Worm (Caenorhabditis elegans): ENCODE measurements around the gene C45B2.8.

The C45B2.8 gene

DNA sequence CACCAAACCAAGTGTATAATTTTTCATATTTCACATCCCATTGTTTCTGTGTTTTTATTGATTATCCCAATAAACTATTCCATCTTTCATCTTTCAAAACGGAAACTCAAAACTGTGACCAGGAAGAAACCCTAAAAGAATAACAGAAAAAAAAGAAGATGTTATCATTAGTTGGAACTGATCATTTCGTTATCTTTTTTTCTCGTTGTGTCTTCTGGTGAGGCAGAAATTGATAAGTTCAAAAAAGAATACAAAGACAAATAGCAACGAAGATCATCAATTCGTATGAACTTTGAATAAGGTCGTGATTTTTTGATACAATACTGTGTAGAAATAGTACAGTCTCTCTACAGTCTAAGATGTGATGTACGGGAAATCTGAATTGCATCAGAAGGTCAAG is 6.0 kb upstream of the C45B2.8 start:
- TF ChIP-seq unc-62 (GFP tag; optimal IDR thresholded peaks at IDR 0.05) = no peak

DNA sequence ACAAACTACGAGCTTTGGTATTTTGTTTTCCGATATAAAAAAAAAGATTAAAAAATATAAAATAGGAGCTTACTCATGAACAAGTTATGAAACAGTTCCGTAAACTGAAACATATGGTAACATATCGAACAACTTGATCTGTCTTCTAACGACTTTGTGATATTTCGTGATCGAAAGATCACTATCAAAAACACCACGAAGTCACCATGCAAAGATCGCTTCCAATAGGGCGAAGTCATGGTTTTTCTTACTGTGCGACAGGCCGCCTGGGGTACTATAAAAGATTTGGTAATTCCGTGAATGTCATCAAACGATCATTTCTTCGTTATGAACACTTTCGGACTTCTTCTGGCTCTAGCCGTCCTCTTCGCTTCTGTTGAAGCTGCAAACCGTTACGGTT is 5.1 kb upstream of the C45B2.8 start, which contains the start of gene C45B2.3:
TSS of gene C45B2.3 (plus strand) at position 301 of the 400 bp plus-strand sequence.
- no peak for TF ChIP-seq unc-62 (GFP tag; optimal IDR thresholded peaks at IDR 0.05)

DNA sequence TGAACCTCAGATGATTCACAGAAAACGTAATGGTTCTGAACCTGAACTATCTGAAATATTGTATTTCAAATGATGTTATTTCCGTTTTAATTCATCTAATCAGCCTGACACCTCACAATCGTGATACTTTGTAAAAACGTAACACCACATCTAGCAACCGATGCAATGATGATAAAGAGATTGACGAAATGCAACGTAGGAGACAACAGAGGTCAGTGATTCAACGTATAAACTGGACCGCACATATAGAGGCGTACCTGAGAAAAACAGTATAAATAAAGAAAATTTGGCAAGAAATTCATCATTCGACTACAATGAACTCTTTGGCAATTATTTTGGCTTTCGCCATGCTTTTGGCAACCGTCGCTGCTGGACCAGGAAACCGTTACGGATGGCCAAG is 3.3 kb upstream of the C45B2.8 start, which contains the start of gene C45B2.2:
TSS of gene C45B2.2 (plus strand) at position 301 of the 400 bp plus-strand sequence.
- no peak for TF ChIP-seq unc-62 (GFP tag; optimal IDR thresholded peaks at IDR 0.05)

DNA sequence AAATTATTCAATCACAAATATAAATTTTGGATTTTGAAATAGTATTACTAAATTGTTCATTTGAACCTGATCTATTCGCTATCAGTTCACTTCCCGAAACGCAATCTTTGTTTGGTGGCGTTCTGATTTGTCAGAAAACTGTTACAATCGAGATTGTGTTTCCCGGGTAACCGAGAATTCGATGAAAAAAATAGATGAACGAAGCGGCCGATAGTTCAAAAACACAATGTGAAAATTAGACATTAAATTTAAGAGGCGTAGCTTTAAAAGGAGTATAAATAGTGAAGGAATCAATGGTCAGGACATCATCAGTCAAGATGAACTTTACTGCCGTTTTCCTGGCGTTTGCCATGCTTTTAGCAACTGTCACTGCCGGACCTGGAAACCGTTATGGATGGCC is 2.0 kb upstream of the C45B2.8 start, which contains the start of gene C45B2.1:
TSS of gene C45B2.1 (plus strand) at position 301 of the 400 bp plus-strand sequence.
- TF ChIP-seq unc-62 (GFP tag; optimal IDR thresholded peaks at IDR 0.05) = no peak

DNA sequence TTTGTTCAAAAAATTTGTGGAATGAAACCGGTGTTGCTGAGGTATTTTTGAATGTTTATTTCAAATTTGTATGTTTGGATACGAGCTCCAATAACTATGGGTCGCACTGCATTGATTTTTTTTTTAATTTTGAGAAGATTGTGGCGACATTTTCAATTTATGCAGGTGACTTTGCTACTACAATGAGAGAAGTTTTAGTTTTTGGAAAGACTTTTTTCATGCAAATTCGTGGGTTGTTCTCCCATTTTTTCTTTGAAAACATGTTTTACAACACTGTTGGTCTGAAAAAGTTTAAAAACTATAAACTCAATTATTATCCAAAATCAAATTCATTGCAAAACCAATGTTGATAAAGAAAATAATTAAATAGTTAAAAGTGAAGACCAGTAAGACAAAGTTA is 942 bp downstream of the C45B2.8 start:
- no peak for TF ChIP-seq unc-62 (GFP tag; optimal IDR thresholded peaks at IDR 0.05)

DNA sequence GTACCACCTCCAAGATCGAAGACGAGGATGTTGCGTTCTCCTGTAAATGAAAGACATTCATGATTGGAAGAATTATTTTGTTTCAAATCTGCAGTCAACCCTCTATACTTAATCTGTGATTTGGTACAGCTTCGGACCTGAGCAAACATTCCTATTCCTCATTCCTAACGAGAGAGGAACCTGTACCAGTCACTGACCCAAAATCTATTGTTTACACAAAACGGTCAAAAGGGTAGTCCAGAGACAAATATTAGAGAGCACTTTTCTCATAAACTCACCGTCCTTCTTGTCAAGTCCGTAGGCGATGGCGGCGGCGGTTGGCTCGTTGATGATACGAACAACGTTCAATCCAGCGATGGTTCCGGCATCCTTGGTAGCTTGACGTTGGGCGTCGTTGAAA is 3.0 kb downstream of the C45B2.8 start:
- no peak for TF ChIP-seq unc-62 (GFP tag; optimal IDR thresholded peaks at IDR 0.05)

DNA sequence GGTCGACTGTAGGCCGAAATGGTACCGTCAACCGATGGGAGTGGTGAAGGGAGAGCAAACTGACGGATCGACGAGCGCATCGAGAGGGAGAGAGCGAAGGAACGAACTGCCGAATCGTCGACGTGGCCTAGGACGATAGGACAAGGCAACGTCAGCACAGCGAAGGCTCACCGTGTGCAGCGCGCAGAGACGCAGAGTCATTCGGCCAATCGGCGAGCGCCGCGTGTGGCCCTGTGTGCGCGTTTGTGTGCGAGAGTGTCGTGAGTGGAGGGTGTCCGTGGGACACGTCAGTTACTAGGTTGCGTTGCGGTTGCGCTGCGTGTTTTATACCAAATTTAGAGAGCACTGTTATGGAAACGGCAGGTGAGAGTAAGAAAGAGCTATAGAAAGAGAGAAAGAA is 4.2 kb downstream of the C45B2.8 start, which contains the start of gene hsp-3:
TSS of gene hsp-3 (minus strand) at position 158 of the 400 bp plus-strand sequence.
- no peak for TF ChIP-seq unc-62 (GFP tag; optimal IDR thresholded peaks at IDR 0.05)

DNA sequence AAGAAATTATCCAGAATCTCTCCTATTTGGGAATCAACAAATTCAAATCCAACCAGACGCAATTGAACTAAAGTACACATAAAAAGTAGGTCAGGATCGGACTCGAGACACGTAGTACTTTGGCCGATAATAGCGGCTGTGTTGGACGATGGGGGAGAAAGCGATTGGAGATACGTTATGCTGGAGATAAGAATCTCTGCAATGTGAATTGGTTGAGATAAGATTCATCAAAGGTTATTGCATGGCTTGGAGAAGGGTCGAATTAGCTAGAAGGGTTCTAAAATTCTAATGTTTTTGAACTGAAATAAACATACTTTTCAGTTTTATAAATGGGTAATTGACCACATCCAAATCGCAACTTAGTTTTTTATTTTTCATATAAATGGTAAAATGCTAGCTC is 4.8 kb downstream of the C45B2.8 start:
- no peak for TF ChIP-seq unc-62 (GFP tag; optimal IDR thresholded peaks at IDR 0.05)

DNA sequence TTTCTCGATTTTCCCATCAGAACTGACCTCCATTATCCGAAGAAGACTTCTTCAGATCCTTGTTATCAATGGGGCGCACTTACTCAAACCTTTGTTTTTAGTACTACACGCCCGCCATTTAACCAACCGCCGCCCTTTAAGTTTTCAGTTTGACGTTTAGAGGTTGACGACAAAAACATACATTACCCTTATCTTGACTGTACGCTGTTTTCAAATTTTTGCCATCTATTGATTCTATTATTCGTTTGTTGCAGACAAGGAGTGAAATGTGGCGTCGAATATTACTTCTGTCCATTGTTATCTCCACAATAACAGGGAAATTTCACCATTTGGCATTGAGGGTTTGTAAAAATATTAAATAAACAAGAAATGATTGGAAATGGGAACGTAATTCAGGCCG is 5.3 kb downstream of the C45B2.8 start, which contains the start of gene C15H9.5:
TSS of gene C15H9.5 (plus strand) at position 255 of the 400 bp plus-strand sequence.
- no peak for TF ChIP-seq unc-62 (GFP tag; optimal IDR thresholded peaks at IDR 0.05)

DNA sequence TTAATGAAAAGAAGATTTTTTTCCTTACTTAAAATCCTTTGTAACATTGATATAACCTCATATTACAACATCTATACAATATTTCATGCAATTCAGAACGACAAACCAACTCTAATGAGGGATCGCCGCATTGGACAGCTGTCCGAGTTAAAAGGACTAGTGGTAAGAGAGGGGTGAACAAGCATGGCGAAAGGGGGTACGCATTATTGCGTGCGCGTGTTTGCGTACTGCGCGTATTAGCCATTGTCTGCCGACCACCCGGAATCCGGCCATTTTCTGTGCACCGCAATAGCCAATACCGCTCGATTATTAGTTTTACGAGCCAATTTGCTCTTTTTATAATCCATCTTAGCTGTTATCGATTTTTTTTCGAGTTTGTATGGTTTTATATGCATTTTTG is 9.8 kb downstream of the C45B2.8 start, which contains the start of gene C15H9.4:
TSS of gene C15H9.4 (plus strand) at position 93 of the 400 bp plus-strand sequence.
- TF ChIP-seq unc-62 (GFP tag; optimal IDR thresholded peaks at IDR 0.05) = no peak

DNA sequence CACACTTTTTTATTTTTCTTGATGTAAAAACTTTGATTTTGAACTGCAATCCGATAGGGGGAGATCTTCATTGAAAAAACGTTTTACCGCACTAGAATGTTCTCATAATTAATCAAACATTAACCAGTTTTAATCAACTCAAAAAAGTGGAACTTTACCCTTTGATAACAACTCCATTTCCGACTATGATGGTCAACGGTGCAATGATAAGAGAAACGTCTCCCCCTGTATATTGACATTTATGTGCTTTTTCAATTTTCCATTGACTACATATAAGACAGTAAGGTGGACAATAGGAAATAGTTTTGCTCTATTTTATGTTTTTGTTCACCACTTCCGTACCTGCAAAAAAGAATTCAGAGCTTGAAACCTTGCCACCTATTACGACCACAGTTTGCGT is 10.6 kb downstream of the C45B2.8 start:
- TF ChIP-seq unc-62 (GFP tag; optimal IDR thresholded peaks at IDR 0.05) = no peak

DNA sequence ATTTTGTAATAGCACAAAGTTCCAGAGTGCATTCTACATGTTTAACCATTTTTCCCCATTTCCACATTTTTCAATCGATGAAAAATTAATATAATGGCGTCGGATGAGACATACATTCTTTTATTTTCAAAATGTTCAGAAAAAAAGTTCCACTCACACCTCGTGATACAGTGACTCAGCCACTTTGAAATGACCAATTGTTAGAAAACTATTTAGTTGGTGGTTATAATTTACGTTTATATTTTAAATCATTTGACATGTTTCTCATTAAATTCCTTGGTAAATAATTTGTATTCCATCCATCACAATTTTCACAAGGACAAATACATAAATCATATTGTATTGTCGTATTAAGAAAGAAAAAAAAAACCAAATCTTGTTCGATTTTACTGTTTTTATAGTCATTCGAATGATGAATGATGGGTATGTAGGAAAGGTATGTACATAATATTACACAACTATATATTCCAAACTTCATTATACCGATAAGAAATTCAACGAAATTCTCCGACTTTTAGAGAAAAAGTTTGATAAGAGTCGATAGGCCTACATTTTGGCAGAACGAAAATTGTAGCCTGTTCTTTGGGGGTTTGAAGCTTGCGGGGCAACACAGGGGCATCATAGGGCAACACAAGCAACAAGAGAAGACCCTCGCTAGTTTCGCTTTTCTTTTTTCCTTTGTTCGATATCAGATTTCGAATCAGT is 12.8 kb downstream of the C45B2.8 start:
- no peak for TF ChIP-seq unc-62 (GFP tag; optimal IDR thresholded peaks at IDR 0.05)

DNA sequence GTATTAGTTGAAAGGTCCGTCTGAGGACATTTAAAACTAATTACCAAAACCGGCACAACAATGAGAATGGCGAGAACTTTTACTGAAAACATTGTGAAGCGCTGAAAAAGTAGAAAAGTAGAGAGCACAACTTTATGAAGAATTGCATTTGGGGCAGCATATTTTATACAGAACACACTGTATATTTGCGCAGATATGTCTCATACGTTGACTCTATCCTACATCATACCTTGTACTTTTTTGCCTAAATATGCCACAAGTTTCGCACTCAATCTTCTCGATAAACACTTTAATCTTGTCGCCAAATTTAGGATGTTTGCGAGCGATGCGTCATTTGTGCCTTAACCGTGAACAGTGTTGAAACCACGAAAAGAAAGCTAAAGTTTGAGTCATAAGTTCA is 15.5 kb downstream of the C45B2.8 start, which contains the start of gene C15H9.11:
TSS of gene C15H9.11 (minus strand) at position 101 of the 400 bp plus-strand sequence.
- TF ChIP-seq unc-62 (GFP tag; optimal IDR thresholded peaks at IDR 0.05) = no peak

DNA sequence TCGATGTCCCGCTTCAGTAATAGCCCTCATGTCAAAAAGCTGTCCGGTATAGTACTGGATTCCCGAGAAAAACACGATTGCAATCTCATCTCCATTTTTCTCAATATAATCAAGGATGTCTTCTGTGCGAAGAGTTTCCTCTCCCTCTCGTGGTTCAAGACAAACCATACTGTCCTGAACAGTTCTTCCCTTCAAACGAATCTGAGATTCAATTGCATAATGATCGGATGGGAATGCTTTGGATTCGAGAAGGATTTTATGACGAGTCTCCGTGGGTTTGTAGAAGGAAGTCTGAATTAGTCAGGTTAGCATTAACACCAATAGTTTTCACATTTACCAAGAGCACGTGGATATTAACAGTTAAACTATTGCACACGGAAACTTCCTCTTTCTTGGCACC is 20.2 kb downstream of the C45B2.8 start:
- TF ChIP-seq unc-62 (GFP tag; optimal IDR thresholded peaks at IDR 0.05) = no peak

DNA sequence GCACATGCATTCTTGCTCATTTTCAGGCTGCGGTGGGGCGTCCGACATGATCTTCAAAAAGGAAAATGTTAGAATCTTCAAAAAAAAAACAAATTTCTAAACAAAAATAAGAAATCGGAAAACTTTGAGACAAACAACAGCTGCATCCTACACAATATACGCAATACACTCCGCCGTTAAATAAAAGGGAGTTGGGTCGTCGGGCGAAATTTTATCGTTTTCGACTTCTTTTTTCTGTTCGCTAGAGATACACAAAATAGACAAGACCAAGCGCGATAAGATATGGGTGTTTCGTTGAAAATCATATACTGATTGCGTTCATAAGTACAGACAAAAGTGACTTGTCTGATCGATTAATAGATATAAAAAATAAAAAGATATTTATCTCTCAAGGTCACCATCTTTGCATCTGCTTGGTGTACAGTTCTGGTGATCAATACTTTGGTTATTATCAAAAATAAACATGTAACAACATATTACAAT is 21.6 kb downstream of the C45B2.8 start, which contains the start of gene kynu-1:
TSS of gene kynu-1 (minus strand) at position 51 of the 483 bp plus-strand sequence.
- no peak for TF ChIP-seq unc-62 (GFP tag; optimal IDR thresholded peaks at IDR 0.05)

DNA sequence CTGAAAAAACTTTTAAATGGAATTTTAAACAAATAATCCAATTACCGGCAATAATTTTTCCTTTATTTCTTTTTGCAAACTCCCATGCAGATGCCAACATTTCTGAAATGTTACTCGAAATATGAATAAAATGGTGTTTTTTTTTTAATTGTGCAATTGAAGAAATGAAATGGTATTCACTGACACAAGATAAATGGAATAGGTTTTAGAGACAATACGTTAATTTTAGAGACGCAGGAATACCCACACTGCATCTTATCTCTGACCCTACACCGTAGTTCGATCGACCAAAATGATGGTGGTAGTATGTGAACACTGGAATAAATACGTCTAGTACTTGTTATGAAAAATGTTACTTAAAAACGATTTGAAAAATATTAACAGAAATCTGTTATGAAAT is 25.0 kb downstream of the C45B2.8 start, which contains the start of gene prx-3:
TSS of gene prx-3 (minus strand) at position 101 of the 400 bp plus-strand sequence.
- no peak for TF ChIP-seq unc-62 (GFP tag; optimal IDR thresholded peaks at IDR 0.05)

DNA sequence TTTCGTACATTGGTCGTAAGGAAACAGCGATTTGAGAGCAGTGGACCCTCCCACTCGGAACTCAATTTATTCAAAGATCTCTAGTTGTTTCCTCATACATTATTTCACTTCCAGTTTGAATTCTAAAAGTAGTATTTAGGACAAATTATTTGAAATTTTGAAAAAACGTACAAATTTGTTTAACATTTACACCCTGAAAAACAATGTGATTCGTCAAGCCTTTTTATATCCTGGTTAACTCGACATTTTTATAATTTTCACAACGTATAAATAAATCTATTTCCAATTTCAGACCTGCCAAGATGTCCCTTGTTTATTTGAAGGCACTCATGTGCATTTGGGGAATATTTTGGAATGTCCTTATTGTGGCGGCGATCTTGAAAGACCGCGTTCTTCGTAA is 27.7 kb downstream of the C45B2.8 start, which contains the start of gene C15H9.3:
TSS of gene C15H9.3 (plus strand) at position 301 of the 400 bp plus-strand sequence.
- no peak for TF ChIP-seq unc-62 (GFP tag; optimal IDR thresholded peaks at IDR 0.05)

Data from whole organism, dauer.